Fruit fly (Drosophila melanogaster): ENCODE data around the gene CG31021.
A peak's percentile ranks its signal among the peaks of the same experiment; 100 is the strongest.

DNA sequence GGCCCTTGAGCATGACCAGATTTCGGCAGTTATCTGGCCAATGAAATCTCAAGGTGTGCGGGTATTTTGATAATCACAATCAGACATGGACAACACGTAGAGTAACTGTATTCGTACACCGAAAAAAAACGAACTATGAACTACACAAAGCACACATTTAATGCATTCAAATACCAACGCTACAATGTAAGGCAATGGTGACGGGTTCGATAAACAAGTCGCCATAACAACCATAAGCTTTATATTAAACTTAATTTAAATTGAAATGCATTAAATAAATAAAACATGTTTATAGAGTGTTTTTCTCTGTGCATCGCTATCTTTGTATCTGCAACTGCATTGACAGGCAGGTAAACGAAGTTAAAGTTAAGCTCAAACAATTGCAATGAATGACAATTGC lies 11.8 kb upstream of the CG31021 start:
- TF ChIP-seq dmrt93B (GFP tag; optimal IDR thresholded peaks at IDR 0.05) = no peak
- no peak for TF ChIP-seq psq (GFP tag; optimal IDR thresholded peaks at IDR 0.05)
- TF ChIP-seq sage (GFP tag; optimal IDR thresholded peaks at IDR 0.05) = no peak
- no peak for TF ChIP-seq pan (optimal IDR thresholded peaks at IDR 0.05)
- TF ChIP-seq h (GFP tag; optimal IDR thresholded peaks at IDR 0.05) = peak; percentile 12
- no peak for TF ChIP-seq N (GFP tag; optimal IDR thresholded peaks at IDR 0.05)
- no peak for TF ChIP-seq br (GFP tag; optimal IDR thresholded peaks at IDR 0.05)
- no peak for TF ChIP-seq Abd-B (GFP tag; optimal IDR thresholded peaks at IDR 0.05)

All from whole organism, wandering third instar larva.